Fruit fly (Drosophila melanogaster) whole organism, wandering third instar larva: ENCODE measurements around the gene CAHbeta.

ENCODE experiments used
- Abd-B ChIP-seq: fragments of >200 bp; optimal IDR thresholded peaks from 2 replicates; lab custom pipeline; 2017; ENCODE audit warnings: missing biosample characterization, missing genetic modification characterization
- CG32264 ChIP-seq: fragments of 200-800 bp; sonication (Bioruptor generic); optimal IDR thresholded peaks from 2 replicates; lab custom pipeline; 2016; ENCODE audit warnings: missing biosample characterization, missing genetic modification characterization
- CG9705 ChIP-seq: fragments of 200-800 bp; sonication (Bioruptor generic); optimal IDR thresholded peaks from 2 replicates; lab custom pipeline; 2018; ENCODE audit warnings: missing biosample characterization, mild to moderate bottlenecking, missing genetic modification characterization
- CrebA ChIP-seq: fragments of 200-800 bp; sonication (Bioruptor generic); optimal IDR thresholded peaks from 2 replicates; lab custom pipeline; 2016; ENCODE audit warnings: missing biosample characterization, mild to moderate bottlenecking, missing genetic modification characterization, borderline replicate concordance
- Dfd ChIP-seq: fragments of >200 bp; optimal IDR thresholded peaks from 2 replicates; lab custom pipeline; 2017; ENCODE audit warnings: missing biosample characterization, missing genetic modification characterization
- Dif ChIP-seq: fragments of 200-275, 200-300 bp; sonication (Bioruptor generic); optimal IDR thresholded peaks from 2 replicates; lab custom pipeline; 2018; ENCODE audit warnings: missing biosample characterization, missing genetic modification characterization; ENCODE audit not compliant: partially characterized antibody
- GATAd ChIP-seq: sonication (Bioruptor generic); optimal IDR thresholded peaks from 2 replicates; lab custom pipeline; 2016; ENCODE audit warnings: missing biosample characterization, missing genetic modification characterization
- HLH106 ChIP-seq: fragments of 200-800 bp; optimal IDR thresholded peaks from 3 replicates; lab custom pipeline; 2019; ENCODE audit warnings: missing biosample characterization, mild to moderate bottlenecking, missing genetic modification characterization, moderate library complexity
- Hnf4 ChIP-seq: fragments of 200-800 bp; sonication (Bioruptor generic); optimal IDR thresholded peaks from 2 replicates; lab custom pipeline; 2016; ENCODE audit warnings: missing biosample characterization, mild to moderate bottlenecking, missing genetic modification characterization
- Hr78 ChIP-seq: fragments of >200 bp; optimal IDR thresholded peaks from 2 replicates; lab custom pipeline; 2017; ENCODE audit warnings: missing biosample characterization, missing genetic modification characterization
- Hr83 ChIP-seq: fragments of 200-300 bp; sonication (Bioruptor generic); optimal IDR thresholded peaks from 2 replicates; lab custom pipeline; 2016; ENCODE audit warnings: missing biosample characterization, mild to moderate bottlenecking, missing genetic modification characterization, moderate library complexity; ENCODE audit not compliant: poor library complexity, severe bottlenecking
- Jra ChIP-seq: sonication (Bioruptor generic); optimal IDR thresholded peaks from 2 replicates; lab custom pipeline; 2016; ENCODE audit warnings: missing biosample characterization, missing genetic modification characterization
- Mio ChIP-seq: sonication (Bioruptor generic); optimal IDR thresholded peaks from 2 replicates; lab custom pipeline; 2016; ENCODE audit warnings: missing biosample characterization, missing genetic modification characterization
- Myc ChIP-seq: fragments of >200 bp; optimal IDR thresholded peaks from 2 replicates; lab custom pipeline; 2017
- N ChIP-seq: fragments of >200 bp; optimal IDR thresholded peaks from 2 replicates; lab custom pipeline; 2018; ENCODE audit warnings: missing biosample characterization, missing external identifiers, missing genetic modification characterization
- OdsH ChIP-seq: fragments of 200-800 bp; sonication (Bioruptor generic); optimal IDR thresholded peaks from 2 replicates; lab custom pipeline; 2016; ENCODE audit warnings: missing biosample characterization, mild to moderate bottlenecking, missing genetic modification characterization
- Rel ChIP-seq, 2 experiments: fragments of 200-800 bp; sonication (Bioruptor generic) in 1 of 2; optimal IDR thresholded peaks; 2 replicates in 1 of 2; 3 replicates in 1 of 2; lab custom pipeline; 2016 to 2019; ENCODE audit warnings: mild to moderate bottlenecking in 2 of 2, missing biosample characterization in 2 of 2, missing genetic modification characterization in 2 of 2, moderate library complexity in 1 of 2
- Sp1 ChIP-seq: fragments of 200-800 bp; sonication (Bioruptor generic); optimal IDR thresholded peaks from 3 replicates; lab custom pipeline; 2019; ENCODE audit warnings: missing biosample characterization, mild to moderate bottlenecking, missing genetic modification characterization, moderate library complexity
- Vsx2 ChIP-seq: fragments of 200-300, 225-300 bp; sonication (Bioruptor generic); optimal IDR thresholded peaks from 2 replicates; lab custom pipeline; 2018; ENCODE audit warnings: missing biosample characterization, missing genetic modification characterization; ENCODE audit not compliant: partially characterized antibody
- br ChIP-seq: fragments of 200-800 bp; sonication (Bioruptor generic); optimal IDR thresholded peaks from 2 replicates; lab custom pipeline; 2016; ENCODE audit warnings: missing biosample characterization, missing genetic modification characterization
- brk ChIP-seq: fragments of 200-800 bp; sonication (Bioruptor generic); optimal IDR thresholded peaks from 2 replicates; lab custom pipeline; 2016; ENCODE audit warnings: missing biosample characterization, mild to moderate bottlenecking, missing genetic modification characterization
- dl ChIP-seq, 2 experiments: fragments of 175-275, 200-275 bp in 1 of 2; fragments of 200-275 bp in 1 of 2; sonication (Bioruptor generic); optimal IDR thresholded peaks; lab custom pipeline; 2018; ENCODE audit warnings: mild to moderate bottlenecking in 2 of 2, missing biosample characterization in 2 of 2, missing genetic modification characterization in 2 of 2, moderate library complexity in 2 of 2; ENCODE audit not compliant: partially characterized antibody in 2 of 2, insufficient read depth in 1 of 2
- dmrt93B ChIP-seq: fragments of 200-800 bp; sonication (Bioruptor generic); optimal IDR thresholded peaks from 2 replicates; lab custom pipeline; 2018; ENCODE audit warnings: missing biosample characterization, mild to moderate bottlenecking, missing genetic modification characterization
- dsf ChIP-seq: sonication (Bioruptor generic); optimal IDR thresholded peaks from 2 replicates; lab custom pipeline; 2016; ENCODE audit warnings: missing biosample characterization, missing genetic modification characterization, borderline replicate concordance
- ey ChIP-seq: fragments of 200-800 bp; sonication (Bioruptor generic); optimal IDR thresholded peaks from 2 replicates; lab custom pipeline; 2016; ENCODE audit warnings: missing biosample characterization, missing genetic modification characterization
- foxo ChIP-seq, 2 experiments: fragments of 200-800 bp; sonication (Bioruptor generic); optimal IDR thresholded peaks; 2 replicates in 1 of 2; 3 replicates in 1 of 2; lab custom pipeline; 2016 to 2017; ENCODE audit warnings: missing biosample characterization in 2 of 2, missing genetic modification characterization in 2 of 2
- fru ChIP-seq: fragments of 200-800 bp; sonication (Bioruptor generic); optimal IDR thresholded peaks from 3 replicates; lab custom pipeline; 2016; ENCODE audit warnings: missing biosample characterization, mild to moderate bottlenecking, missing genetic modification characterization
- h ChIP-seq: fragments of 200-800 bp; sonication (Bioruptor generic); optimal IDR thresholded peaks from 3 replicates; lab custom pipeline; 2016; ENCODE audit warnings: missing biosample characterization, mild to moderate bottlenecking, missing genetic modification characterization
- jim ChIP-seq: fragments of 175-275, 200-325 bp; sonication (Bioruptor generic); optimal IDR thresholded peaks from 2 replicates; lab custom pipeline; 2016; ENCODE audit warnings: missing biosample characterization, mild to moderate bottlenecking, missing genetic modification characterization
- lola ChIP-seq: fragments of >200 bp; optimal IDR thresholded peaks from 2 replicates; lab custom pipeline; 2017; ENCODE audit warnings: missing biosample characterization, missing genetic modification characterization
- pan ChIP-seq: fragments of >200 bp; optimal IDR thresholded peaks from 2 replicates; lab custom pipeline; 2017
- psq ChIP-seq: fragments of 200-800 bp; sonication (Bioruptor generic); optimal IDR thresholded peaks from 3 replicates; lab custom pipeline; 2017; ENCODE audit warnings: missing biosample characterization, mild to moderate bottlenecking, missing genetic modification characterization, moderate library complexity
- rgr ChIP-seq: fragments of 200-800 bp; sonication (Bioruptor generic); optimal IDR thresholded peaks from 3 replicates; lab custom pipeline; 2016; ENCODE audit warnings: missing biosample characterization, mild to moderate bottlenecking, missing genetic modification characterization
- sage ChIP-seq: fragments of 200-800 bp; sonication (Bioruptor generic); optimal IDR thresholded peaks from 2 replicates; lab custom pipeline; 2016; ENCODE audit warnings: missing biosample characterization, mild to moderate bottlenecking, missing genetic modification characterization
- sv ChIP-seq: fragments of 200-800 bp; sonication (Bioruptor generic); optimal IDR thresholded peaks from 3 replicates; lab custom pipeline; 2016; ENCODE audit warnings: missing biosample characterization, missing genetic modification characterization
- tai ChIP-seq: sonication (Bioruptor generic); optimal IDR thresholded peaks from 2 replicates; lab custom pipeline; 2016; ENCODE audit warnings: missing biosample characterization, missing genetic modification characterization
- usp ChIP-seq: fragments of >200 bp; optimal IDR thresholded peaks from 2 replicates; lab custom pipeline; 2017; ENCODE audit warnings: missing biosample characterization, missing genetic modification characterization
- woc ChIP-seq: sonication (Bioruptor generic); optimal IDR thresholded peaks from 2 replicates; lab custom pipeline; 2016; ENCODE audit warnings: missing biosample characterization, mild to moderate bottlenecking, missing genetic modification characterization

Gene CAHbeta

dm6 chr3R:8944866-8945265 is 35.8 kb upstream of the CAHbeta start, which contains the start of gene CG11964 (continued):
- TF ChIP-seq Vsx2: no peak
- peak in 1 of 2 experiments; percentile 52 for TF ChIP-seq foxo (GFP tag; optimal IDR thresholded peaks at IDR 0.05; lab: Kevin White, UChicago)
- no peak for TF ChIP-seq Rel (GFP tag; optimal IDR thresholded peaks at IDR 0.05; lab: Kevin White, UChicago)
- TF ChIP-seq Rel (tag; optimal IDR thresholded peaks at IDR 0.05; lab: Kevin White, UChicago): peak; percentile 21
- peak; percentile 35 for TF ChIP-seq Myc (lab: Kevin White, UChicago)
- TF ChIP-seq fru (GFP tag; lab: Kevin White, UChicago): peak; percentile 19
- TF ChIP-seq dl (GFP tag; optimal IDR thresholded peaks at IDR 0.05; lab: Kevin White, UChicago; ENCODE audit: insufficient read depth in 1 of 2, partially characterized antibody in 2 of 2): no peak
- TF ChIP-seq Sp1 (GFP tag; lab: Kevin White, UChicago): no peak
- TF ChIP-seq CG9705 (GFP tag; lab: Kevin White, UChicago): no peak
- TF ChIP-seq woc (GFP tag; lab: Kevin White, UChicago): peak; percentile 91
- peak; percentile 47 for TF ChIP-seq rgr (GFP tag; lab: Kevin White, UChicago)
- no peak for TF ChIP-seq CrebA (GFP tag; lab: Kevin White, UChicago)
- no peak for TF ChIP-seq lola (GFP tag; lab: Kevin White, UChicago)

- no peak for TF ChIP-seq usp (GFP tag; lab: Kevin White, UChicago)
- peak; percentile 84 for TF ChIP-seq HLH106 (tag; lab: Kevin White, UChicago)
- TF ChIP-seq pan: no peak
- no peak for TF ChIP-seq Hr83 (GFP tag; lab: Kevin White, UChicago)
- peak; percentile 88 for TF ChIP-seq Sp1 (GFP tag; lab: Kevin White, UChicago)
- no peak for TF ChIP-seq Abd-B (GFP tag; lab: Kevin White, UChicago)
- no peak for TF ChIP-seq jim (GFP tag; lab: Kevin White, UChicago)
- TF ChIP-seq sv (GFP tag; lab: Kevin White, UChicago): peak; percentile 55
- TF ChIP-seq lola (GFP tag; lab: Kevin White, UChicago): no peak
- TF ChIP-seq Mio: no peak
- TF ChIP-seq GATAd: no peak
- TF ChIP-seq rgr (GFP tag; lab: Kevin White, UChicago): peak; percentile 83
- peak; percentile 60 for TF ChIP-seq sage (GFP tag; lab: Kevin White, UChicago)
- no peak for TF ChIP-seq Dfd (GFP tag; lab: Kevin White, UChicago)
- peak; percentile 51 for TF ChIP-seq tai (GFP tag; lab: Kevin White, UChicago)
- TF ChIP-seq Myc (lab: Kevin White, UChicago): no peak
- no peak for TF ChIP-seq Dif (GFP tag; lab: Kevin White, UChicago)
- TF ChIP-seq foxo (GFP tag; optimal IDR thresholded peaks at IDR 0.05; lab: Kevin White, UChicago): peak in 1 of 2 experiments; percentile 86
- no peak for TF ChIP-seq Hr78 (GFP tag; lab: Kevin White, UChicago)
- peak; percentile 83 for TF ChIP-seq psq (GFP tag; lab: Kevin White, UChicago)
- TF ChIP-seq br (GFP tag; lab: Kevin White, UChicago): peak; percentile 70
- peak; percentile 81 for TF ChIP-seq h
- TF ChIP-seq dl (GFP tag; optimal IDR thresholded peaks at IDR 0.05; lab: Kevin White, UChicago; ENCODE audit: insufficient read depth in 1 of 2, partially characterized antibody in 2 of 2): no peak
- TF ChIP-seq N (GFP tag; lab: Kevin White, UChicago): no peak
- TF ChIP-seq CG9705 (GFP tag; lab: Kevin White, UChicago): peak; percentile 51
- no peak for TF ChIP-seq Jra (GFP tag; lab: Kevin White, UChicago)
- peak; percentile 58 for TF ChIP-seq dmrt93B
- TF ChIP-seq Vsx2: no peak
- TF ChIP-seq Hnf4: peak; percentile 39
- TF ChIP-seq ey (GFP tag; lab: Kevin White, UChicago): peak; percentile 65
- peak; percentile 86 for TF ChIP-seq OdsH (GFP tag; lab: Kevin White, UChicago)
- no peak for TF ChIP-seq CG32264 (GFP tag; lab: Kevin White, UChicago)
- peak; percentile 45 for TF ChIP-seq Rel (GFP tag; optimal IDR thresholded peaks at IDR 0.05; lab: Kevin White, UChicago)
- TF ChIP-seq Rel (tag; optimal IDR thresholded peaks at IDR 0.05; lab: Kevin White, UChicago): peak; percentile 18
- TF ChIP-seq brk: peak; percentile 57
- no peak for TF ChIP-seq CrebA (GFP tag; lab: Kevin White, UChicago)
- TF ChIP-seq woc (GFP tag; lab: Kevin White, UChicago): peak; percentile 71
- TF ChIP-seq dsf (GFP tag; lab: Kevin White, UChicago): no peak
- TF ChIP-seq fru (GFP tag; lab: Kevin White, UChicago): peak; percentile 86
Observed at dm6 chr3R:8945502-8946324, 34.9 kb upstream of the CAHbeta start.
